Worm (Caenorhabditis elegans) whole organism, early embryonic: ENCODE data around the gene ZC455.1.

Experiments
- B0310.2 ChIP-seq: sonication (generic microtip); optimal IDR thresholded peaks from 2 replicates; lab custom pipeline; 2016; ENCODE audit warnings: mild to moderate bottlenecking, missing genetic modification characterization, missing compliant biosample characterization
- F13C5.2 ChIP-seq: sonication (generic microtip); optimal IDR thresholded peaks from 2 replicates; lab custom pipeline; 2017; ENCODE audit warnings: mild to moderate bottlenecking, missing genetic modification characterization, inconsistent platforms, missing compliant biosample characterization
- aly-1 ChIP-seq: sonication (generic microtip); optimal IDR thresholded peaks from 2 replicates; lab custom pipeline; 2016; ENCODE audit warnings: missing genetic modification characterization, missing compliant biosample characterization
- ama-1 ChIP-seq: fragments of 150-350 bp; optimal IDR thresholded peaks from 2 replicates; lab custom pipeline; 2014
- ceh-13 ChIP-seq: fragments of 200-800 bp; sonication (Bioruptor generic); optimal IDR thresholded peaks from 2 replicates; lab custom pipeline; 2018; ENCODE audit warnings: mild to moderate bottlenecking, missing genetic modification characterization, missing compliant biosample characterization
- ceh-36 ChIP-seq: sonication (generic microtip); optimal IDR thresholded peaks from 2 replicates; lab custom pipeline; 2016; ENCODE audit warnings: missing genetic modification characterization, inconsistent platforms, missing compliant biosample characterization
- ets-7 ChIP-seq: sonication (generic microtip); optimal IDR thresholded peaks from 2 replicates; lab custom pipeline; 2016; ENCODE audit warnings: missing genotype, missing genetic modification characterization, missing compliant biosample characterization
- flt-1 ChIP-seq: fragments of 200-800 bp; sonication (Bioruptor generic); IDR thresholded peaks from 2 replicates; pipeline ENCODE4 v1.3.6; 2022; ENCODE audit warnings: missing genetic modification characterization, missing compliant biosample characterization
- hmbx-1 ChIP-seq: sonication (generic microtip); optimal IDR thresholded peaks from 2 replicates; lab custom pipeline; 2016; ENCODE audit warnings: mild to moderate bottlenecking, missing genetic modification characterization, missing compliant biosample characterization
- hmg-4 ChIP-seq: fragments of 200-800 bp; sonication (Bioruptor generic); optimal IDR thresholded peaks from 2 replicates; lab custom pipeline; 2018; ENCODE audit warnings: mild to moderate bottlenecking, missing genetic modification characterization, missing compliant biosample characterization
- hnd-1 ChIP-seq: sonication (generic microtip); optimal IDR thresholded peaks from 2 replicates; lab custom pipeline; 2016; ENCODE audit warnings: missing genetic modification characterization, missing compliant biosample characterization
- pes-1 ChIP-seq: fragments of 200-800 bp; sonication (Bioruptor generic); IDR thresholded peaks from 2 replicates; pipeline ENCODE4 v1.3.6; 2022; ENCODE audit warnings: missing genetic modification reagents, missing genetic modification characterization, missing compliant biosample characterization
- scrt-1 ChIP-seq: fragments of 200-800 bp; sonication (Bioruptor generic); IDR thresholded peaks from 2 replicates; pipeline ENCODE4 v1.3.6; 2022; ENCODE audit warnings: missing genetic modification characterization, missing compliant biosample characterization
- sea-1 ChIP-seq: fragments of 200-800 bp; sonication (Bioruptor generic); conservative IDR thresholded peaks from 2 replicates; pipeline ENCODE4 v1.3.6; 2022; ENCODE audit warnings: missing genetic modification characterization, missing compliant biosample characterization
- tbx-11 ChIP-seq: fragments of 200-800 bp; sonication (Bioruptor generic); IDR thresholded peaks from 2 replicates; pipeline ENCODE4 v1.3.6; 2022; ENCODE audit warnings: missing genetic modification characterization, missing compliant biosample characterization
- tbx-37 ChIP-seq: fragments of 200-800 bp; sonication (Bioruptor generic); conservative IDR thresholded peaks from 2 replicates; pipeline ENCODE4 v1.3.6; 2022; ENCODE audit warnings: missing genetic modification reagents, missing genetic modification characterization, missing compliant biosample characterization
- tra-4 ChIP-seq: sonication (generic microtip); optimal IDR thresholded peaks from 2 replicates; lab custom pipeline; 2017; ENCODE audit warnings: missing genetic modification characterization, missing compliant biosample characterization

The ZC455.1 gene

DNA sequence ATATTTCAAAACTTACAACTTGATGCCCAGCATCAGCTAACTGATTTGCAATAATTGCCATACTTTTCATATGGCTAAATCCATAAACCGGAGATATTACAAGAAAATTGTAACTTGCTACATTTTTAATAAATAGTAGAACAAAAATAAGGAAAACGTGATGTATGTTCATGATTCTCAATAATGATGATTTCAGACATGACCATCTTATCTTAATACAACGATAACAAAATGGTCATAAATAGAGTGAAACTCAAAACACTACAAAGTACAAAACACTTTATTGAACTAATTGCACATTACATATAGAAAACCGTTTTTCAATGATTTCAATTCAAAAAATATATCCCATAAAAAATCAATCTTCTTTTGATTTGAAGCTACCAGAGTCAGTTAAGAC is 19.4 kb downstream of the ZC455.1 start, which contains the start of gene ugt-5:
Gene ugt-5 (minus strand): TSS at position 214 of the 400 bp plus-strand sequence.
- no peak for TF ChIP-seq hmbx-1 (tag; lab: Kevin White, UChicago)
- TF ChIP-seq tbx-37, result no peak
- TF ChIP-seq ceh-36 (tag; lab: Kevin White, UChicago), result no peak
- no peak for TF ChIP-seq ets-7 (tag; lab: Kevin White, UChicago)
- TF ChIP-seq sea-1 (GFP tag; lab: Robert Waterston, UW), result no peak
- no peak for TF ChIP-seq B0310.2 (tag; lab: Kevin White, UChicago)
- no peak for TF ChIP-seq aly-1 (tag; lab: Kevin White, UChicago)
- no peak for TF ChIP-seq hmg-4 (GFP tag; lab: Kevin White, UChicago)

ce11 chrV:12795196-12795595 is 21.9 kb downstream of the ZC455.1 start, which contains the start of gene ugt-4:
Gene ugt-4, minus strand, starts transcription at chrV:12795336.
- TF ChIP-seq tra-4 (no peak), ceh-13 (no peak)

- no peak for TF ChIP-seq tra-4
- no peak for TF ChIP-seq scrt-1 (GFP tag; lab: Robert Waterston, UW)
- no peak for TF ChIP-seq ets-7 (tag; lab: Kevin White, UChicago)
- TF ChIP-seq hmbx-1 (tag; lab: Kevin White, UChicago), result no peak
- TF ChIP-seq sea-1 (GFP tag; lab: Robert Waterston, UW), result no peak
- no peak for TF ChIP-seq F13C5.2 (tag; lab: Kevin White, UChicago)
- no peak for TF ChIP-seq B0310.2 (tag; lab: Kevin White, UChicago)
- no peak for TF ChIP-seq tbx-11 (GFP tag; lab: Robert Waterston, UW)
- TF ChIP-seq ceh-13, result no peak
- no peak for TF ChIP-seq ama-1
- no peak for TF ChIP-seq flt-1
- no peak for TF ChIP-seq aly-1 (tag; lab: Kevin White, UChicago)
- no peak for TF ChIP-seq tbx-37
- no peak for TF ChIP-seq ceh-36 (tag; lab: Kevin White, UChicago)
- no peak for TF ChIP-seq hnd-1 (tag; lab: Kevin White, UChicago)
- no peak for TF ChIP-seq hmg-4 (GFP tag; lab: Kevin White, UChicago)
- no peak for TF ChIP-seq pes-1 (GFP tag; lab: Robert Waterston, UW)
These were observed 22.6 kb downstream of the ZC455.1 start for ce11 chrV:12795927-12796326.

- TF ChIP-seq F13C5.2 (tag; lab: Kevin White, UChicago) (no peak), tra-4 (no peak), ceh-13 (no peak), aly-1 (tag; lab: Kevin White, UChicago) (no peak)
These were observed 23.7 kb downstream of the ZC455.1 start for ce11 chrV:12796908-12797490.

DNA sequence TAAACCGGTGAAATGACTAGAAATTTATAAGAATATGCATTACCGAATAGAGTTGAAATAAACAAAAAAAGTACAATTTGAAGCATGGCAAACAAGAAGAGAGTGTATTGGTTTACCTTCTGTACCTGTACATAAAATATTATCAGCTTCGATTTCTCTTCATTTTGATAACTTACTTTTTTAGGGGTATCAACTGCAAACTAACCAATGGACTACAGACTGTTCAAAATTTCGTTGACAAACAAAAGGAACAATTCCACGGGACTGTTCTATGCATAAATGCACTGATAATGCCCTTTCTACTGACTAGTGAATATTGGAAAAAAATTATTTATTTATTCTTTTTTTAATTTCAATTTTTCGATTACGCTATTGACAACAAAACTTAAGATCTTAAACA is 24.7 kb downstream of the ZC455.1 start, which contains the start of gene ugt-6:
Gene ugt-6 (minus strand): TSS at position 233 of the 400 bp plus-strand sequence.
- no peak for TF ChIP-seq hnd-1 (tag; lab: Kevin White, UChicago)
- TF ChIP-seq F13C5.2 (tag; lab: Kevin White, UChicago), result no peak
- TF ChIP-seq hmg-4 (GFP tag; lab: Kevin White, UChicago), result no peak
- no peak for TF ChIP-seq tbx-37
- no peak for TF ChIP-seq flt-1
- no peak for TF ChIP-seq scrt-1 (GFP tag; lab: Robert Waterston, UW)
- no peak for TF ChIP-seq ama-1
- TF ChIP-seq ceh-36 (tag; lab: Kevin White, UChicago), result no peak

DNA sequence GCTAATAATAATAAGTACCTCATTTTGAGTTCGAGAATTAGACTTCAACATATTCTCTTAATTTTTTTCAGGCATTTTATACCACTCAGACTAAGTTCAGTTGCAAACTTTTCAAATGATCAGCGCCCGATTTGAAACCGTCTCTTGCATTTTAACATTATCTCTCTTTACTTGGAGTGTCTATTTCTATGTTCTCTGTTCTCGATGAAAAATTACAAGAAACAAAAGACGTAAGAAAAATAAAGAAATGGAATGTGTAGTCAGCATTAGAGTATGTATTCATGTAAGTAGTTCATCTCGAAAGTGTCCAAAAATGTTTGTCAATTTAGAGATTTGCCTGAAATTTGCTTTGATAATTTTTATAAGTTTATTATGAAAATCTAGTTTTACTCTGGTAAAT is 26.8 kb downstream of the ZC455.1 start, which contains the start of gene ugt-3:
Gene ugt-3 (minus strand): TSS at position 101 of the 400 bp plus-strand sequence.
- TF ChIP-seq ceh-13, result no peak
- no peak for TF ChIP-seq B0310.2 (tag; lab: Kevin White, UChicago)
- TF ChIP-seq hmg-4 (GFP tag; lab: Kevin White, UChicago), result no peak
- no peak for TF ChIP-seq tbx-11 (GFP tag; lab: Robert Waterston, UW)
- TF ChIP-seq ceh-36 (tag; lab: Kevin White, UChicago), result no peak
- no peak for TF ChIP-seq flt-1
- TF ChIP-seq hmbx-1 (tag; lab: Kevin White, UChicago), result no peak
- no peak for TF ChIP-seq hnd-1 (tag; lab: Kevin White, UChicago)
- no peak for TF ChIP-seq tra-4
- TF ChIP-seq tbx-37, result no peak
- TF ChIP-seq ama-1, result no peak
- TF ChIP-seq aly-1 (tag; lab: Kevin White, UChicago), result no peak
- TF ChIP-seq scrt-1 (GFP tag; lab: Robert Waterston, UW), result no peak
- no peak for TF ChIP-seq ets-7 (tag; lab: Kevin White, UChicago)
- TF ChIP-seq F13C5.2 (tag; lab: Kevin White, UChicago), result no peak
- no peak for TF ChIP-seq pes-1 (GFP tag; lab: Robert Waterston, UW)
- no peak for TF ChIP-seq sea-1 (GFP tag; lab: Robert Waterston, UW)

DNA sequence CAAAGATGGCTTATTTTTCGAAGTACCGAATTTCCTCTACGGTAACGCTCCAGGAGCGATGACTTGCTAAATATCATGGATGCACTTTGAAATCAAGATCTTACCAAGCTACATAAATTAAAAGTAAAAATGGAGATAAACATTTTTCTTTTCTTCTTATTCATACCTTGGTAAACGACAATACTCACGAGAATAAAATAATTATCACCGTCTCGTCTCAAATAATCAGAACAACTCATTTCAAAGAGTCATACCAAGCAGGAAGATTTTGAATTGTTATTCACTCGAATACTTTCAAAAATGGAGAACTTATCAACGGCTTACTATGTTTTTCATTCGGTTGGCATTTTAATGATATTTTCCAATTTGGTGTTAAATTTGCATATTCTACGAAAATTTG is 30.0 kb downstream of the ZC455.1 start, which contains the start of gene srbc-45:
Gene srbc-45 (plus strand): TSS at position 301 of the 400 bp plus-strand sequence.
- TF ChIP-seq ets-7 (tag; lab: Kevin White, UChicago) (no peak), ama-1 (no peak), tbx-11 (GFP tag; lab: Robert Waterston, UW) (no peak), flt-1 (no peak), tra-4 (no peak), hmbx-1 (tag; lab: Kevin White, UChicago) (no peak), B0310.2 (tag; lab: Kevin White, UChicago) (no peak), sea-1 (GFP tag; lab: Robert Waterston, UW) (no peak), aly-1 (tag; lab: Kevin White, UChicago) (no peak), hnd-1 (tag; lab: Kevin White, UChicago) (no peak), hmg-4 (GFP tag; lab: Kevin White, UChicago) (no peak), tbx-37 (no peak), ceh-36 (tag; lab: Kevin White, UChicago) (no peak), F13C5.2 (tag; lab: Kevin White, UChicago) (no peak), pes-1 (GFP tag; lab: Robert Waterston, UW) (no peak), ceh-13 (no peak), scrt-1 (GFP tag; lab: Robert Waterston, UW) (no peak)
